Fruit fly (Drosophila melanogaster) whole organism, pupa: Measurements from ENCODE around the gene CG33710.

Source experiments
- CG13204 ChIP-seq: fragments of 200-800 bp; sonication (Bioruptor generic); optimal IDR thresholded peaks from 2 replicates; lab custom pipeline; 2018; ENCODE audit warnings: missing biosample characterization, mild to moderate bottlenecking, missing genetic modification characterization, moderate library complexity
- CG17806 ChIP-seq: fragments of 200-800 bp; sonication (Bioruptor generic); optimal IDR thresholded peaks from 2 replicates; lab custom pipeline; 2018; ENCODE audit warnings: missing biosample characterization, mild to moderate bottlenecking, missing genetic modification characterization, moderate library complexity
- CG34367 ChIP-seq: fragments of 200-800 bp; sonication (Bioruptor generic); optimal IDR thresholded peaks from 2 replicates; lab custom pipeline; 2018; ENCODE audit warnings: missing biosample characterization, mild to moderate bottlenecking, missing genetic modification characterization
- CG4496 ChIP-seq: fragments of 200-800 bp; sonication (Bioruptor generic); IDR thresholded peaks from 3 replicates; pipeline ENCODE4 v1.3.6; 2022; ENCODE audit warnings: missing biosample characterization, missing genetic modification characterization
- CG8159 ChIP-seq: fragments of 200-800 bp; sonication (Bioruptor generic); optimal IDR thresholded peaks from 3 replicates; lab custom pipeline; 2018; ENCODE audit warnings: missing biosample characterization, mild to moderate bottlenecking, missing genetic modification characterization, moderate library complexity
- CG9948 ChIP-seq: fragments of 200-800 bp; sonication (Bioruptor generic); optimal IDR thresholded peaks from 2 replicates; lab custom pipeline; 2018; ENCODE audit warnings: missing biosample characterization, mild to moderate bottlenecking, missing genetic modification characterization, moderate library complexity
- EcR ChIP-seq: fragments of 200-800 bp; sonication (Bioruptor generic); optimal IDR thresholded peaks from 3 replicates; lab custom pipeline; 2019; ENCODE audit warnings: missing biosample characterization, missing genetic modification characterization, mild to moderate bottlenecking, moderate library complexity, missing genetic modification reagents
- Pif1A ChIP-seq: fragments of 200-800 bp; sonication (Bioruptor generic); optimal IDR thresholded peaks from 3 replicates; lab custom pipeline; 2016; ENCODE audit warnings: missing biosample characterization, missing genetic modification characterization

DNA sequence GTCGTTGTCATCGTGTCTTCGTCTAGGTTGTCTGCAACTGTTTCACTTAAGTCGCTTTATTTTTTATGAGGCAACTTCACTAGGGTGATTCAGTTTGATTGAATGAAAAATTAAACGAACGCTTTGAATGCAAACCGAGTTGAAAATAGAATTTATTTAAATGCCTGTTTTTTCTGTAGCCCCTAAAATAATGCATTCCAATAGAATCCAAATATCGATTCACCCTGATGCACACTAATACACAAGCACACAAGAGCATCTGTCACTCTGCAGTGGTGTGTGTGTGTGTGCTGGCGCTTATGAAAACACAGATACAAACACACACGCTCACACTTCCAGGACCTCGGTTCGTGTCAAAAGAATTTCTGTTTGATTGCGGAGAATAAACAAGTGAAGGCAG is 9.2 kb upstream of the CG33710 start:
- TF ChIP-seq Pif1A (no peak), CG13204 (GFP tag; lab: Kevin White, UChicago) (no peak), CG4496 (GFP tag; lab: Robert Waterston, UW) (0 out of 3 replicates have a peak, but pooled peaks have one; percentile 20), CG34367 (tag; lab: Kevin White, UChicago) (peak; percentile 41), CG9948 (tag; lab: Kevin White, UChicago) (no peak), EcR (GFP tag; lab: Kevin White, UChicago) (no peak), CG17806 (tag; lab: Kevin White, UChicago) (no peak), CG8159 (tag; lab: Kevin White, UChicago) (peak; percentile 51)
